Fruit fly (Drosophila melanogaster) whole organism, wandering third instar larva: ENCODE measurements around the gene CG31178.

Experiments used
- CG32264 ChIP-seq: fragments of 200-800 bp; sonication (Bioruptor generic); optimal IDR thresholded peaks from 2 replicates; lab custom pipeline; 2016; ENCODE audit warnings: missing biosample characterization, missing genetic modification characterization
- CrebA ChIP-seq: fragments of 200-800 bp; sonication (Bioruptor generic); optimal IDR thresholded peaks from 2 replicates; lab custom pipeline; 2016; ENCODE audit warnings: missing biosample characterization, mild to moderate bottlenecking, missing genetic modification characterization, borderline replicate concordance
- Dif ChIP-seq: fragments of 200-275, 200-300 bp; sonication (Bioruptor generic); optimal IDR thresholded peaks from 2 replicates; lab custom pipeline; 2018; ENCODE audit warnings: missing biosample characterization, missing genetic modification characterization; ENCODE audit not compliant: partially characterized antibody
- HLH106 ChIP-seq: fragments of 200-800 bp; optimal IDR thresholded peaks from 3 replicates; lab custom pipeline; 2019; ENCODE audit warnings: missing biosample characterization, mild to moderate bottlenecking, missing genetic modification characterization, moderate library complexity
- Hr78 ChIP-seq: fragments of >200 bp; optimal IDR thresholded peaks from 2 replicates; lab custom pipeline; 2017; ENCODE audit warnings: missing biosample characterization, missing genetic modification characterization
- Hr83 ChIP-seq: fragments of 200-300 bp; sonication (Bioruptor generic); optimal IDR thresholded peaks from 2 replicates; lab custom pipeline; 2016; ENCODE audit warnings: missing biosample characterization, mild to moderate bottlenecking, missing genetic modification characterization, moderate library complexity; ENCODE audit not compliant: poor library complexity, severe bottlenecking
- Mio ChIP-seq: sonication (Bioruptor generic); optimal IDR thresholded peaks from 2 replicates; lab custom pipeline; 2016; ENCODE audit warnings: missing biosample characterization, missing genetic modification characterization
- OdsH ChIP-seq: fragments of 200-800 bp; sonication (Bioruptor generic); optimal IDR thresholded peaks from 2 replicates; lab custom pipeline; 2016; ENCODE audit warnings: missing biosample characterization, mild to moderate bottlenecking, missing genetic modification characterization
- Rel ChIP-seq, 2 experiments: fragments of 200-800 bp; sonication (Bioruptor generic) in 1 of 2; optimal IDR thresholded peaks; 2 replicates in 1 of 2; 3 replicates in 1 of 2; lab custom pipeline; 2016 to 2019; ENCODE audit warnings: mild to moderate bottlenecking in 2 of 2, missing biosample characterization in 2 of 2, missing genetic modification characterization in 2 of 2, moderate library complexity in 1 of 2
- br ChIP-seq: fragments of 200-800 bp; sonication (Bioruptor generic); optimal IDR thresholded peaks from 2 replicates; lab custom pipeline; 2016; ENCODE audit warnings: missing biosample characterization, missing genetic modification characterization
- dl ChIP-seq, 2 experiments: fragments of 175-275, 200-275 bp in 1 of 2; fragments of 200-275 bp in 1 of 2; sonication (Bioruptor generic); optimal IDR thresholded peaks; lab custom pipeline; 2018; ENCODE audit warnings: mild to moderate bottlenecking in 2 of 2, missing biosample characterization in 2 of 2, missing genetic modification characterization in 2 of 2, moderate library complexity in 2 of 2; ENCODE audit not compliant: partially characterized antibody in 2 of 2, insufficient read depth in 1 of 2
- dmrt93B ChIP-seq: fragments of 200-800 bp; sonication (Bioruptor generic); optimal IDR thresholded peaks from 2 replicates; lab custom pipeline; 2018; ENCODE audit warnings: missing biosample characterization, mild to moderate bottlenecking, missing genetic modification characterization
- dsf ChIP-seq: sonication (Bioruptor generic); optimal IDR thresholded peaks from 2 replicates; lab custom pipeline; 2016; ENCODE audit warnings: missing biosample characterization, missing genetic modification characterization, borderline replicate concordance
- ey ChIP-seq: fragments of 200-800 bp; sonication (Bioruptor generic); optimal IDR thresholded peaks from 2 replicates; lab custom pipeline; 2016; ENCODE audit warnings: missing biosample characterization, missing genetic modification characterization
- foxo ChIP-seq, 2 experiments: fragments of 200-800 bp; sonication (Bioruptor generic); optimal IDR thresholded peaks; 2 replicates in 1 of 2; 3 replicates in 1 of 2; lab custom pipeline; 2016 to 2017; ENCODE audit warnings: missing biosample characterization in 2 of 2, missing genetic modification characterization in 2 of 2
- fru ChIP-seq: fragments of 200-800 bp; sonication (Bioruptor generic); optimal IDR thresholded peaks from 3 replicates; lab custom pipeline; 2016; ENCODE audit warnings: missing biosample characterization, mild to moderate bottlenecking, missing genetic modification characterization
- h ChIP-seq: fragments of 200-800 bp; sonication (Bioruptor generic); optimal IDR thresholded peaks from 3 replicates; lab custom pipeline; 2016; ENCODE audit warnings: missing biosample characterization, mild to moderate bottlenecking, missing genetic modification characterization
- lola ChIP-seq: fragments of >200 bp; optimal IDR thresholded peaks from 2 replicates; lab custom pipeline; 2017; ENCODE audit warnings: missing biosample characterization, missing genetic modification characterization
- psq ChIP-seq: fragments of 200-800 bp; sonication (Bioruptor generic); optimal IDR thresholded peaks from 3 replicates; lab custom pipeline; 2017; ENCODE audit warnings: missing biosample characterization, mild to moderate bottlenecking, missing genetic modification characterization, moderate library complexity
- rgr ChIP-seq: fragments of 200-800 bp; sonication (Bioruptor generic); optimal IDR thresholded peaks from 3 replicates; lab custom pipeline; 2016; ENCODE audit warnings: missing biosample characterization, mild to moderate bottlenecking, missing genetic modification characterization
- sv ChIP-seq: fragments of 200-800 bp; sonication (Bioruptor generic); optimal IDR thresholded peaks from 3 replicates; lab custom pipeline; 2016; ENCODE audit warnings: missing biosample characterization, missing genetic modification characterization
- tai ChIP-seq: sonication (Bioruptor generic); optimal IDR thresholded peaks from 2 replicates; lab custom pipeline; 2016; ENCODE audit warnings: missing biosample characterization, missing genetic modification characterization
- woc ChIP-seq: sonication (Bioruptor generic); optimal IDR thresholded peaks from 2 replicates; lab custom pipeline; 2016; ENCODE audit warnings: missing biosample characterization, mild to moderate bottlenecking, missing genetic modification characterization

Gene CG31178

dm6 chr3R:21848987-21849442, 24.5 kb upstream of the CG31178 start (continued):
- TF ChIP-seq Hr78 (GFP tag; lab: Kevin White, UChicago) (no peak), OdsH (peak; percentile 97), dl (GFP tag; optimal IDR thresholded peaks at IDR 0.05; lab: Kevin White, UChicago; ENCODE audit: insufficient read depth in 1 of 2, partially characterized antibody in 2 of 2) (no peak), CG32264 (GFP tag; lab: Kevin White, UChicago) (peak; percentile 93), tai (GFP tag; lab: Kevin White, UChicago) (peak; percentile 82)
- TF ChIP-seq, all 38 proteins: peak for 23

dm6 chr3R:21849988-21850460, 23.5 kb upstream of the CG31178 start:
- TF ChIP-seq dmrt93B (GFP tag; lab: Kevin White, UChicago) (peak; percentile 24), rgr (GFP tag; lab: Kevin White, UChicago) (peak; percentile 20), dsf (GFP tag; lab: Kevin White, UChicago) (no peak), foxo (GFP tag; optimal IDR thresholded peaks at IDR 0.05; lab: Kevin White, UChicago) (peak in 1 of 2 experiments; percentile 23), h (GFP tag; lab: Kevin White, UChicago) (peak; percentile 51), fru (GFP tag; lab: Kevin White, UChicago) (peak; percentile 29), Rel (GFP tag; optimal IDR thresholded peaks at IDR 0.05; lab: Kevin White, UChicago) (no peak), Rel (tag; optimal IDR thresholded peaks at IDR 0.05; lab: Kevin White, UChicago) (peak; percentile 91), OdsH (peak; percentile 0), HLH106 (tag; lab: Kevin White, UChicago) (peak; percentile 3), Mio (GFP tag; lab: Kevin White, UChicago) (no peak), psq (peak; percentile 26), ey (GFP tag; lab: Kevin White, UChicago) (peak; percentile 51), br (GFP tag; lab: Kevin White, UChicago) (peak; percentile 40), woc (GFP tag; lab: Kevin White, UChicago) (peak; percentile 26), Dif (GFP tag; lab: Kevin White, UChicago) (no peak)
- TF ChIP-seq, all 38 proteins: peak for 12

dm6 chr3R:21851592-21852578, 21.7 kb upstream of the CG31178 start:
- TF ChIP-seq CrebA (GFP tag; lab: Kevin White, UChicago) (peak; percentile 58), Dif (GFP tag; lab: Kevin White, UChicago) (peak; percentile 36), Rel (GFP tag; optimal IDR thresholded peaks at IDR 0.05; lab: Kevin White, UChicago) (no peak), Rel (tag; optimal IDR thresholded peaks at IDR 0.05; lab: Kevin White, UChicago) (peak; percentile 51), woc (GFP tag; lab: Kevin White, UChicago) (no peak)

- TF ChIP-seq OdsH (peak; percentile 7), CrebA (GFP tag; lab: Kevin White, UChicago) (no peak), lola (GFP tag; lab: Kevin White, UChicago) (no peak), Hr83 (GFP tag; lab: Kevin White, UChicago) (peak; percentile 2), psq (peak; percentile 75), sv (GFP tag; lab: Kevin White, UChicago) (no peak), fru (GFP tag; lab: Kevin White, UChicago) (peak; percentile 9), Rel (GFP tag; optimal IDR thresholded peaks at IDR 0.05; lab: Kevin White, UChicago) (no peak), Rel (tag; optimal IDR thresholded peaks at IDR 0.05; lab: Kevin White, UChicago) (peak; percentile 10), HLH106 (tag; lab: Kevin White, UChicago) (no peak), rgr (GFP tag; lab: Kevin White, UChicago) (peak; percentile 22)
- TF ChIP-seq, all 38 proteins: peak for 6
These were observed 20.8 kb upstream of the CG31178 start for dm6 chr3R:21852579-21853233.
